Worm (Caenorhabditis elegans) whole organism, late embryonic: ENCODE measurements around the gene hsp-60.

Source experiments
- C38D4.7 ChIP-seq: fragments of 200-800 bp; sonication (Bioruptor generic); optimal IDR thresholded peaks from 2 replicates; lab custom pipeline; 2018; ENCODE audit warnings: mild to moderate bottlenecking, missing genetic modification characterization, moderate library complexity, missing compliant biosample characterization
- K02D7.2 ChIP-seq: sonication (generic microtip); optimal IDR thresholded peaks from 2 replicates; lab custom pipeline; 2017; ENCODE audit warnings: mild to moderate bottlenecking, missing genetic modification characterization, missing compliant biosample characterization
- T23F11.4 ChIP-seq: fragments of 200-800 bp; sonication (Bioruptor generic); optimal IDR thresholded peaks from 2 replicates; lab custom pipeline; 2018; ENCODE audit warnings: mild to moderate bottlenecking, missing genetic modification characterization, missing compliant biosample characterization
- Y22D7AL.16 ChIP-seq: sonication (generic microtip); optimal IDR thresholded peaks from 2 replicates; lab custom pipeline; 2016; ENCODE audit warnings: missing genetic modification characterization, missing compliant biosample characterization
- ceh-18 ChIP-seq: sonication (generic microtip); optimal IDR thresholded peaks from 2 replicates; lab custom pipeline; 2016; ENCODE audit warnings: missing genetic modification characterization, missing compliant biosample characterization
- ceh-19 ChIP-seq: fragments of 200-800 bp; sonication (Bioruptor generic); optimal IDR thresholded peaks from 2 replicates; lab custom pipeline; 2018; ENCODE audit warnings: mild to moderate bottlenecking, missing genetic modification characterization, missing compliant biosample characterization
- ceh-2 ChIP-seq: sonication (generic microtip); optimal IDR thresholded peaks from 2 replicates; lab custom pipeline; 2016; ENCODE audit warnings: missing genotype, missing genetic modification characterization, missing compliant biosample characterization
- ceh-24 ChIP-seq: sonication (generic microtip); optimal IDR thresholded peaks from 2 replicates; lab custom pipeline; 2016; ENCODE audit warnings: mild to moderate bottlenecking, missing genetic modification characterization, missing compliant biosample characterization
- ceh-30 ChIP-seq: fragments of 150-350 bp; optimal IDR thresholded peaks from 2 replicates; lab custom pipeline; 2014; ENCODE audit warnings: missing biosample characterization, missing genetic modification characterization
- ceh-31 ChIP-seq: sonication (generic microtip); optimal IDR thresholded peaks from 2 replicates; lab custom pipeline; 2016; ENCODE audit warnings: missing genetic modification characterization, missing compliant biosample characterization
- ceh-45 ChIP-seq: fragments of 200-800 bp; sonication (Bioruptor generic); IDR thresholded peaks from 2 replicates; pipeline ENCODE4 v1.3.6; 2022; ENCODE audit warnings: missing genetic modification reagents, missing genetic modification characterization, missing compliant biosample characterization
- ceh-48 ChIP-seq: sonication (generic microtip); optimal IDR thresholded peaks from 2 replicates; lab custom pipeline; 2016; ENCODE audit warnings: missing genetic modification characterization, inconsistent platforms, missing compliant biosample characterization
- dmd-4 ChIP-seq: sonication (generic microtip); optimal IDR thresholded peaks from 2 replicates; lab custom pipeline; 2016; ENCODE audit warnings: borderline replicate concordance, missing genetic modification characterization, missing compliant biosample characterization
- elt-2 ChIP-seq: sonication (generic microtip); optimal IDR thresholded peaks from 2 replicates; lab custom pipeline; 2016; ENCODE audit warnings: missing genetic modification reagents, missing genetic modification characterization, missing compliant biosample characterization
- ets-4 ChIP-seq: sonication (generic microtip); optimal IDR thresholded peaks from 2 replicates; lab custom pipeline; 2016; ENCODE audit warnings: missing genetic modification characterization, missing compliant biosample characterization
- eyg-1 ChIP-seq: sonication (generic microtip); optimal IDR thresholded peaks from 2 replicates; lab custom pipeline; 2016; ENCODE audit warnings: missing genotype, missing genetic modification characterization, missing compliant biosample characterization
- fkh-10 ChIP-seq: fragments of 150-350 bp; optimal IDR thresholded peaks from 2 replicates; lab custom pipeline; 2014; ENCODE audit warnings: missing biosample characterization, missing genetic modification reagents, missing genetic modification characterization
- fkh-6 ChIP-seq: sonication (generic microtip); optimal IDR thresholded peaks from 2 replicates; lab custom pipeline; 2016; ENCODE audit warnings: missing genetic modification characterization, missing compliant biosample characterization
- gmeb-2 ChIP-seq: sonication (generic microtip); optimal IDR thresholded peaks from 2 replicates; lab custom pipeline; 2016; ENCODE audit warnings: missing genetic modification characterization, inconsistent platforms, missing compliant biosample characterization
- hlh-13 ChIP-seq: fragments of 200-800 bp; sonication (Bioruptor generic); optimal IDR thresholded peaks from 2 replicates; lab custom pipeline; 2018; ENCODE audit warnings: mild to moderate bottlenecking, missing genetic modification characterization, missing compliant biosample characterization
- hlh-6 ChIP-seq: sonication (generic microtip); optimal IDR thresholded peaks from 2 replicates; lab custom pipeline; 2016; ENCODE audit warnings: missing genotype, missing genetic modification characterization, missing compliant biosample characterization
- hlh-8 ChIP-seq: sonication (generic microtip); optimal IDR thresholded peaks from 2 replicates; lab custom pipeline; 2016; ENCODE audit warnings: missing genotype, missing genetic modification characterization, missing compliant biosample characterization
- lim-6 ChIP-seq: sonication (generic microtip); optimal IDR thresholded peaks from 2 replicates; lab custom pipeline; 2016; ENCODE audit warnings: missing genetic modification characterization, missing compliant biosample characterization
- lin-11 ChIP-seq: fragments of 200-800 bp; sonication (Bioruptor generic); optimal IDR thresholded peaks from 2 replicates; lab custom pipeline; 2018; ENCODE audit warnings: mild to moderate bottlenecking, missing genetic modification characterization, missing compliant biosample characterization
- madf-2 ChIP-seq: sonication (generic microtip); optimal IDR thresholded peaks from 2 replicates; lab custom pipeline; 2017; ENCODE audit warnings: missing genetic modification characterization, missing compliant biosample characterization
- mec-3 ChIP-seq: sonication (generic microtip); optimal IDR thresholded peaks from 2 replicates; lab custom pipeline; 2016; ENCODE audit warnings: borderline replicate concordance, missing genetic modification characterization, missing compliant biosample characterization
- nhr-232 ChIP-seq: sonication (generic microtip); optimal IDR thresholded peaks from 2 replicates; lab custom pipeline; 2016; ENCODE audit warnings: missing genetic modification characterization, missing compliant biosample characterization
- npax-4 ChIP-seq: sonication (generic microtip); optimal IDR thresholded peaks from 2 replicates; lab custom pipeline; 2016; ENCODE audit warnings: missing genetic modification characterization, missing compliant biosample characterization
- pax-1 ChIP-seq: fragments of 150-350 bp; optimal IDR thresholded peaks from 2 replicates; lab custom pipeline; 2014; ENCODE audit warnings: missing biosample characterization, missing genetic modification characterization
- pha-2 ChIP-seq: sonication (generic microtip); optimal IDR thresholded peaks from 2 replicates; lab custom pipeline; 2017; ENCODE audit warnings: mild to moderate bottlenecking, missing genetic modification characterization, missing compliant biosample characterization
- pqm-1 ChIP-seq: sonication (generic microtip); optimal IDR thresholded peaks from 2 replicates; lab custom pipeline; 2016; ENCODE audit warnings: missing genetic modification characterization, missing compliant biosample characterization
- pros-1 ChIP-seq: fragments of 150-350 bp; optimal IDR thresholded peaks from 2 replicates; lab custom pipeline; 2014; ENCODE audit warnings: missing biosample characterization, missing genetic modification reagents, missing genetic modification characterization
- rnt-1 ChIP-seq: sonication (generic microtip); optimal IDR thresholded peaks from 2 replicates; lab custom pipeline; 2016; ENCODE audit warnings: missing genetic modification characterization, missing compliant biosample characterization
- sdc-2 ChIP-seq: sonication (generic microtip); optimal IDR thresholded peaks from 2 replicates; lab custom pipeline; 2016; ENCODE audit warnings: missing genotype, missing genetic modification characterization, missing compliant biosample characterization
- sox-4 ChIP-seq: sonication (generic microtip); optimal IDR thresholded peaks from 2 replicates; lab custom pipeline; 2017; ENCODE audit warnings: mild to moderate bottlenecking, missing genetic modification characterization, inconsistent platforms, missing compliant biosample characterization
- tbx-2 ChIP-seq: sonication (generic microtip); optimal IDR thresholded peaks from 2 replicates; lab custom pipeline; 2016; ENCODE audit warnings: missing genetic modification characterization, missing compliant biosample characterization
- tbx-7 ChIP-seq: sonication (generic microtip); optimal IDR thresholded peaks from 2 replicates; lab custom pipeline; 2016; ENCODE audit warnings: missing genotype, missing genetic modification characterization, missing compliant biosample characterization
- unc-3 ChIP-seq, 2 experiments: fragments of 200-800 bp in 1 of 2; sonication (Bioruptor generic) in 1 of 2; sonication (generic microtip) in 1 of 2; conservative IDR thresholded peaks in 1 of 2; optimal IDR thresholded peaks in 1 of 2; 2 replicates each; pipeline versions ENCODE4 v1.3.6 to Lab custom; 2016 to 2022; ENCODE audit warnings: missing compliant biosample characterization in 2 of 2, missing genetic modification characterization in 2 of 2, missing genetic modification reagents in 1 of 2
- unc-42 ChIP-seq: sonication (generic microtip); optimal IDR thresholded peaks from 2 replicates; lab custom pipeline; 2016; ENCODE audit warnings: missing genotype, missing genetic modification characterization, missing compliant biosample characterization
- unc-86 ChIP-seq: sonication (generic microtip); optimal IDR thresholded peaks from 2 replicates; lab custom pipeline; 2016; ENCODE audit warnings: missing genetic modification characterization, missing compliant biosample characterization
- zip-5 ChIP-seq: sonication (generic microtip); optimal IDR thresholded peaks from 2 replicates; lab custom pipeline; 2016; ENCODE audit warnings: missing genetic modification characterization, missing compliant biosample characterization
- ztf-16 ChIP-seq: sonication (generic microtip); optimal IDR thresholded peaks from 2 replicates; lab custom pipeline; 2017; ENCODE audit warnings: missing genetic modification characterization, missing compliant biosample characterization

The hsp-60 gene

ce11 chrIII:1664761-1665266 lies 45.3 kb downstream of the hsp-60 start, which contains the start of gene Y22D7AL.16:
Gene Y22D7AL.16 (minus strand): TSS chrIII:1665216.
- TF ChIP-seq C38D4.7 (GFP tag; lab: Kevin White, UChicago) (no peak), hlh-6 (no peak), npax-4 (no peak), ets-4 (tag; lab: Kevin White, UChicago) (no peak), Y22D7AL.16 (no peak), ceh-45 (GFP tag; lab: Robert Waterston, UW) (0 out of 2 replicates have a peak, but pooled peaks have one; percentile 42)

- TF ChIP-seq hlh-8 (tag; lab: Kevin White, UChicago) (no peak), elt-2 (tag; lab: Kevin White, UChicago) (no peak), zip-5 (no peak), ets-4 (tag; lab: Kevin White, UChicago) (no peak), Y22D7AL.16 (no peak), gmeb-2 (no peak), unc-3 (GFP tag; conservative IDR thresholded peaks at IDR 0.05; lab: Robert Waterston, UW) (no peak), unc-3 (tag; optimal IDR thresholded peaks at IDR 0.05; lab: Kevin White, UChicago) (no peak), mec-3 (tag; lab: Kevin White, UChicago) (no peak), ceh-31 (tag; lab: Kevin White, UChicago) (no peak), pha-2 (tag; lab: Kevin White, UChicago) (no peak), fkh-6 (no peak)
Observed at ce11 chrIII:1665373-1665772, 45.8 kb downstream of the hsp-60 start.

- TF ChIP-seq ceh-18 (tag; lab: Kevin White, UChicago): no peak
- no peak for TF ChIP-seq ceh-30 (tag; lab: Kevin White, UChicago)
- TF ChIP-seq hlh-6: no peak
- no peak for TF ChIP-seq dmd-4 (tag; lab: Kevin White, UChicago)
- TF ChIP-seq pax-1 (tag; lab: Kevin White, UChicago): no peak
- no peak for TF ChIP-seq gmeb-2
- no peak for TF ChIP-seq ceh-19 (GFP tag; lab: Kevin White, UChicago)
- TF ChIP-seq lin-11 (tag; lab: Kevin White, UChicago): no peak
- no peak for TF ChIP-seq ceh-2 (tag; lab: Kevin White, UChicago)
Observed at ce11 chrIII:1665799-1666308, 46.3 kb downstream of the hsp-60 start, which contains the start of gene Y22D7AR.3. Gene Y22D7AR.3 (minus strand): TSS chrIII:1665849.

- no peak for TF ChIP-seq hlh-13
- no peak for TF ChIP-seq pqm-1
- TF ChIP-seq ceh-48: peak; percentile 15
- no peak for TF ChIP-seq unc-3 (GFP tag; conservative IDR thresholded peaks at IDR 0.05; lab: Robert Waterston, UW)
- no peak for TF ChIP-seq unc-3 (tag; optimal IDR thresholded peaks at IDR 0.05; lab: Kevin White, UChicago)
Observed at ce11 chrIII:1666893-1667292, 47.4 kb downstream of the hsp-60 start.

ce11 chrIII:1668519-1668918 lies 49.0 kb downstream of the hsp-60 start, which contains the start of gene glb-30:
Gene glb-30 (minus strand): TSS chrIII:1668619.
- TF ChIP-seq rnt-1 (tag; lab: Kevin White, UChicago) (no peak), K02D7.2 (tag; lab: Kevin White, UChicago) (no peak), nhr-232 (tag; lab: Kevin White, UChicago) (no peak), ceh-2 (tag; lab: Kevin White, UChicago) (no peak), Y22D7AL.16 (peak; percentile 13), unc-42 (tag; lab: Kevin White, UChicago) (no peak), pros-1 (tag; lab: Kevin White, UChicago) (no peak), fkh-10 (GFP tag; lab: Kevin White, UChicago) (no peak)
- TF ChIP-seq, all 69 proteins: peak for 1

- no peak for TF ChIP-seq ceh-2 (tag; lab: Kevin White, UChicago)
- TF ChIP-seq unc-86 (tag; lab: Kevin White, UChicago): no peak
- TF ChIP-seq C38D4.7 (GFP tag; lab: Kevin White, UChicago): no peak
- no peak for TF ChIP-seq lim-6
- TF ChIP-seq madf-2 (tag; lab: Kevin White, UChicago): no peak
- no peak for TF ChIP-seq sox-4 (tag; lab: Kevin White, UChicago)
- TF ChIP-seq pros-1 (tag; lab: Kevin White, UChicago): no peak
- no peak for TF ChIP-seq tbx-2
- TF ChIP-seq ztf-16 (tag; lab: Kevin White, UChicago): no peak
- no peak for TF ChIP-seq eyg-1 (tag; lab: Kevin White, UChicago)
- TF ChIP-seq ceh-24 (tag; lab: Kevin White, UChicago): no peak
- TF ChIP-seq tbx-7 (tag; lab: Kevin White, UChicago): no peak
- TF ChIP-seq sdc-2 (tag; lab: Kevin White, UChicago): no peak
- TF ChIP-seq pqm-1: no peak
- TF ChIP-seq T23F11.4 (GFP tag; lab: Kevin White, UChicago): no peak
- TF ChIP-seq fkh-6: no peak
- no peak for TF ChIP-seq unc-42 (tag; lab: Kevin White, UChicago)
- TF ChIP-seq pha-2 (tag; lab: Kevin White, UChicago): no peak
Observed at ce11 chrIII:1673320-1673719, 53.8 kb downstream of the hsp-60 start.
